Worm (Caenorhabditis elegans): ENCODE data around the gene irld-12.

Gene irld-12

ce11 chrV:2991485-2991884, 29.7 kb downstream of the irld-12 start, which contains the start of gene srw-121:
srw-121 (minus strand) TSS chrV:2991585.
- no peak for TF ChIP-seq nhr-19 (GFP tag; conservative IDR thresholded peaks at IDR 0.05)
- TF ChIP-seq mep-1 (tag; optimal IDR thresholded peaks at IDR 0.05), result no peak
- no peak for TF ChIP-seq elt-2 (tag; optimal IDR thresholded peaks at IDR 0.05)
- TF ChIP-seq ceh-8 (GFP tag; optimal IDR thresholded peaks at IDR 0.05), result no peak
- no peak for TF ChIP-seq mab-9 (GFP tag; IDR thresholded peaks at IDR 0.05)
- TF ChIP-seq zag-1 (tag; optimal IDR thresholded peaks at IDR 0.05), result no peak
- TF ChIP-seq fkh-4 (tag; optimal IDR thresholded peaks at IDR 0.05; ENCODE audit: borderline replicate concordance), result no peak
- no peak for TF ChIP-seq unc-62 (GFP tag; optimal IDR thresholded peaks at IDR 0.05)
- no peak for TF ChIP-seq egl-27 (tag; optimal IDR thresholded peaks at IDR 0.05)
- no peak for TF ChIP-seq irx-1 (tag; optimal IDR thresholded peaks at IDR 0.05)
- no peak for TF ChIP-seq zip-4 (GFP tag; optimal IDR thresholded peaks at IDR 0.05)
- TF ChIP-seq isw-1 (GFP tag; IDR thresholded peaks at IDR 0.05), result no peak
- TF ChIP-seq sptf-1 (tag; optimal IDR thresholded peaks at IDR 0.05), result no peak

DNA sequence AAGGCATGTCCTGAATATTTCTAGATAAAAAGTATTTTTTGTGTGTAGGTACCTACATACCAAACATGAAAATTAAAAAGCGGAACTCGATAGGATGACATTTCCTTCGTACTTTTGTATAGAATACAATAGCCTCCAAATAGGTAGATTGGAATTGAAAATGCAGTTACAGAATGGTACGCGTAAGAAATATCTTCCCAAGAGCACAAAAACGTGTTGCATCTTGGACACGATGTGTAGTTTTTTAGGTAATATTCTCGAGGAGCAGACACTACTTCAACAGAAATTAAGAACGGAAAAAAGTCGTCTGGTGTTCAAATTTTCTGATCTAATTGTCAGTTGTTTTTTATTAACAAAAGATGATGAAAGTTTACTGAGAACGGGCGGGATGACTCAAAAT, 33.8 kb downstream of the irld-12 start, which contains the start of gene srh-85:
TSS of gene srh-85 (minus strand) at position 101 of the 400 bp plus-strand sequence.
- TF ChIP-seq unc-30 (tag; optimal IDR thresholded peaks at IDR 0.05), result no peak
- TF ChIP-seq efl-1 (optimal IDR thresholded peaks at IDR 0.05), result no peak
- peak in 1 of 2 experiments; percentile 62 for TF ChIP-seq efl-1 (GFP tag; optimal IDR thresholded peaks at IDR 0.05 in 1 of 2)

- TF ChIP-seq F16B12.6 (tag; optimal IDR thresholded peaks at IDR 0.05), result no peak
These were observed 35.9 kb downstream of the irld-12 start, which contains the start of gene srw-139 for ce11 chrV:2985309-2985708. srw-139 (minus strand) TSS chrV:2985409.

- TF ChIP-seq lin-13 (GFP tag; optimal IDR thresholded peaks at IDR 0.05), result no peak
- no peak for TF ChIP-seq ceh-88 (GFP tag; IDR thresholded peaks at IDR 0.05)
- TF ChIP-seq C16A3.4 (tag; optimal IDR thresholded peaks at IDR 0.05), result no peak
- no peak for TF ChIP-seq skn-1 (tag; optimal IDR thresholded peaks at IDR 0.05)
- no peak for TF ChIP-seq nhr-19 (GFP tag; conservative IDR thresholded peaks at IDR 0.05)
- TF ChIP-seq hlh-17 (GFP tag; optimal IDR thresholded peaks at IDR 0.05; ENCODE audit: borderline replicate concordance), result no peak
- no peak for TF ChIP-seq unc-86 (tag; optimal IDR thresholded peaks at IDR 0.05)
- no peak for TF ChIP-seq swsn-7 (tag; optimal IDR thresholded peaks at IDR 0.05)
- TF ChIP-seq unc-62 (GFP tag; optimal IDR thresholded peaks at IDR 0.05), result no peak
- TF ChIP-seq aly-2 (tag; optimal IDR thresholded peaks at IDR 0.05), result no peak
- TF ChIP-seq ces-1 (GFP tag; optimal IDR thresholded peaks at IDR 0.05), result no peak
- TF ChIP-seq snpc-4 (tag; optimal IDR thresholded peaks at IDR 0.05), result no peak
- no peak for TF ChIP-seq mep-1 (tag; optimal IDR thresholded peaks at IDR 0.05)
- TF ChIP-seq fos-1 (tag; optimal IDR thresholded peaks at IDR 0.05), result no peak
- no peak for TF ChIP-seq tbx-2 (tag; optimal IDR thresholded peaks at IDR 0.05)
- no peak for TF ChIP-seq lsy-2 (tag; optimal IDR thresholded peaks at IDR 0.05)
- TF ChIP-seq rnt-1 (tag; optimal IDR thresholded peaks at IDR 0.05), result no peak
- TF ChIP-seq pqm-1 (tag; optimal IDR thresholded peaks at IDR 0.05), result no peak
These were observed 37.9 kb downstream of the irld-12 start, which contains the start of gene srw-117 for ce11 chrV:2983351-2983750. srw-117 (minus strand) TSS chrV:2983451.

DNA sequence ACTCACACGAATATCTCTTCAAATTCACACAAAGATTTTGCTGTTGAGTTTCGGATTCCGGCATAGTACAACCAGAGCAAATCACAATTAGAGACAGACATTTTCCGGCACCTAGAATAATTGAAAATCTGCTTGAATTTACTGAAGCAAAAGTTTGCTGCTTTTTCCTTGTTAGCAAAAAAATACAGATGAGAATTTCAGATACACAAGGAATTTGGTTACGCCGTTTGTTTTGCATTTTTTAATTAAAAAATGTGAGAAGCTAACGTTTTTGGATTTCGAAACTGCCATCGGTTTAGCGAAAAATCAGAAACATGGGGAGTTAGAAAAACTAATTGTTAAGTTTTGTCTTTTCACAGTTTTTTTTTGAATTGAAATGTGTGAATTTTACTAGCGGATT, 41.2 kb downstream of the irld-12 start, which contains the start of gene srw-118:
TSS of gene srw-118 (minus strand) at position 101 of the 400 bp plus-strand sequence.
- TF ChIP-seq hlh-4 (tag; optimal IDR thresholded peaks at IDR 0.05), result no peak
- no peak for TF ChIP-seq tlp-1 (tag; optimal IDR thresholded peaks at IDR 0.05)
- no peak for TF ChIP-seq nhr-47 (tag; optimal IDR thresholded peaks at IDR 0.05)
- no peak for TF ChIP-seq rnt-1 (tag; optimal IDR thresholded peaks at IDR 0.05)
- no peak for TF ChIP-seq vab-15 (tag; optimal IDR thresholded peaks at IDR 0.05)
- no peak for TF ChIP-seq snu-23 (GFP tag; optimal IDR thresholded peaks at IDR 0.05)
- TF ChIP-seq lsy-2 (tag; optimal IDR thresholded peaks at IDR 0.05), result no peak
- TF ChIP-seq unc-30 (tag; optimal IDR thresholded peaks at IDR 0.05), result no peak
- no peak for TF ChIP-seq ces-1 (GFP tag; optimal IDR thresholded peaks at IDR 0.05)
